Fruit fly (Drosophila melanogaster) whole organism, pupa: ENCODE results near the gene Cul5.

Experiments
- CG13204 ChIP-seq: fragments of 200-800 bp; sonication (Bioruptor generic); optimal IDR thresholded peaks from 2 replicates; lab custom pipeline; 2018; ENCODE audit warnings: missing biosample characterization, mild to moderate bottlenecking, missing genetic modification characterization, moderate library complexity
- CG15710 ChIP-seq: fragments of 200-800 bp; sonication (Bioruptor generic); optimal IDR thresholded peaks from 2 replicates; lab custom pipeline; 2018; ENCODE audit warnings: missing biosample characterization, mild to moderate bottlenecking, missing genetic modification characterization, moderate library complexity
- CG32121 ChIP-seq: fragments of 200-800 bp; sonication (Bioruptor generic); IDR thresholded peaks from 2 replicates; pipeline ENCODE4 v1.3.6; 2022; ENCODE audit warnings: missing biosample characterization, missing genetic modification characterization
- CG34367 ChIP-seq: fragments of 200-800 bp; sonication (Bioruptor generic); optimal IDR thresholded peaks from 2 replicates; lab custom pipeline; 2018; ENCODE audit warnings: missing biosample characterization, mild to moderate bottlenecking, missing genetic modification characterization
- CG4496 ChIP-seq: fragments of 200-800 bp; sonication (Bioruptor generic); IDR thresholded peaks from 3 replicates; pipeline ENCODE4 v1.3.6; 2022; ENCODE audit warnings: missing biosample characterization, missing genetic modification characterization
- CG8159 ChIP-seq: fragments of 200-800 bp; sonication (Bioruptor generic); optimal IDR thresholded peaks from 3 replicates; lab custom pipeline; 2018; ENCODE audit warnings: missing biosample characterization, mild to moderate bottlenecking, missing genetic modification characterization, moderate library complexity
- EcR ChIP-seq: fragments of 200-800 bp; sonication (Bioruptor generic); optimal IDR thresholded peaks from 3 replicates; lab custom pipeline; 2019; ENCODE audit warnings: missing biosample characterization, missing genetic modification characterization, mild to moderate bottlenecking, moderate library complexity, missing genetic modification reagents
- Snoo ChIP-seq: fragments of 200-800 bp; sonication (Bioruptor generic); optimal IDR thresholded peaks from 3 replicates; lab custom pipeline; 2017; ENCODE audit warnings: missing biosample characterization, mild to moderate bottlenecking, missing genetic modification characterization, inconsistent platforms
- fd96Ca ChIP-seq: fragments of 200-800 bp; sonication (Bioruptor generic); IDR thresholded peaks from 3 replicates; pipeline ENCODE4 v1.3.6; 2022; ENCODE audit warnings: missing biosample characterization, missing genetic modification characterization

DNA sequence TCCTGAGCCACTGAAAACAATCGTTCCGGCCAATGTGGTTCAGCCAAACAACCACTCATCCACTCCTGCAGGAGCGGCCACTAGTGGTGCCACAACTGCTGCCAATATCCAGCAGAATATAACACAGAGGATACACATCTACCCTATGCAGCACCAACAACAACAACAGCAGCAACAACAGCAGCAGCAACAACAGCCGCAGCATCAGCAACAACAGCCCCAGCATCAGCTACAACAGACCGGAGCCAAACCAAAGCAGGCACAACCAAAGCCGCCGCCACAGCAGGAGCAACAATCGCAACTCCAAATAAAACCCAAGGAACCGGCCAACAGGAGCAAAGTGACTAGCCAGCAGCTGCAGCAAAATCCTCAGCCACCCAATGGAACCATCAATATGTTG lies 40.5 kb upstream of the Cul5 start:
- TF ChIP-seq fd96Ca (GFP tag; lab: Robert Waterston, UW), result no peak
- TF ChIP-seq CG8159 (tag; lab: Kevin White, UChicago), result no peak
- no peak for TF ChIP-seq EcR (GFP tag; lab: Kevin White, UChicago)
- no peak for TF ChIP-seq CG32121 (GFP tag; lab: Robert Waterston, UW)
- TF ChIP-seq Snoo (tag; lab: Kevin White, UChicago), result no peak
- no peak for TF ChIP-seq CG4496 (GFP tag; lab: Robert Waterston, UW)
- no peak for TF ChIP-seq CG15710 (tag; lab: Kevin White, UChicago)
- TF ChIP-seq CG13204, result no peak
- no peak for TF ChIP-seq CG34367 (tag; lab: Kevin White, UChicago)
